Worm (Caenorhabditis elegans) whole organism, L3 larva: ENCODE data around the gene wdfy-3.

Experiments
- ceh-82 ChIP-seq: fragments of 150-350 bp; optimal IDR thresholded peaks from 2 replicates; lab custom pipeline; 2014; ENCODE audit warnings: missing biosample characterization, missing genetic modification characterization
- elt-3 ChIP-seq, 3 experiments: fragments of 150-350 bp in 1 of 3; sonication (generic microtip) in 2 of 3; optimal IDR thresholded peaks; 2 replicates in 2 of 3; 4 replicates in 1 of 3; lab custom pipeline; 2014 to 2017; ENCODE audit warnings: missing biosample characterization in 3 of 3, missing genetic modification characterization in 3 of 3
- lin-15B ChIP-seq: fragments of 150-350 bp; optimal IDR thresholded peaks from 2 replicates; lab custom pipeline; 2014; ENCODE audit warnings: missing biosample characterization, missing genetic modification characterization
- nhr-28 ChIP-seq: fragments of 150-350 bp; optimal IDR thresholded peaks from 2 replicates; lab custom pipeline; 2014; ENCODE audit warnings: missing biosample characterization, missing genetic modification characterization
- nhr-76 ChIP-seq: fragments of 150-350 bp; sonication (generic microtip); optimal IDR thresholded peaks from 5 replicates; lab custom pipeline; 2014; ENCODE audit warnings: missing biosample characterization, missing genetic modification characterization
- nhr-77 ChIP-seq: fragments of 150-350 bp; optimal IDR thresholded peaks from 2 replicates; lab custom pipeline; 2014; ENCODE audit warnings: missing biosample characterization, missing genetic modification characterization
- pqm-1 ChIP-seq: fragments of 150-350 bp; optimal IDR thresholded peaks from 2 replicates; lab custom pipeline; 2017; ENCODE audit warnings: missing biosample characterization, missing genetic modification characterization, inconsistent platforms

DNA sequence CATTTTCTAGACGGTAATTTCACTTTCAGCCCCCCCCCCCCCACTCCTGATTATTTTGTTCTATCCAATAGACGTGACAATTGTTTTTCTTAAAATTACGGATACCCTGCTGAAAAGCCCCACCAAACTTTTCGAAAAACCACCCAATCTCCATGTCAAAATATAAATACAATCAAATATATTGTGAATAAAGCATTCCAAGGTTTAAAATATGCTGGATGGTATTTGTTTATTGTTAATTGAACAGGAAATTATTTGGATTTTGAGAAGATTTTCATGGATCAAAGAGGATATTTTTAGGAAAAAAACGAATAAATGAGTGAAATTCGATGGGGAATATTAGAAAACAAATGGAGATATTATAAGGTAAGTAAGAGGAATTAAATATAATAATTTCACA lies 50.6 kb downstream of the wdfy-3 start, which contains the start of gene C27D8.4:
- TF ChIP-seq pqm-1 (tag; lab: Kevin White, UChicago) (no peak), lin-15B (tag; lab: Kevin White, UChicago) (no peak), ceh-82 (no peak), elt-3 (tag; optimal IDR thresholded peaks at IDR 0.05; lab: Kevin White, UChicago) (no peak), nhr-76 (tag; lab: Kevin White, UChicago) (no peak), nhr-28 (tag; lab: Kevin White, UChicago) (no peak), nhr-77 (no peak)
